Fruit fly (Drosophila melanogaster): ENCODE measurements around the gene Ttc26.

The Ttc26 gene

dm6 chr3R:15816276-15816675 lies 42.1 kb downstream of the Ttc26 start (continued):
- TF ChIP-seq Gug (GFP tag; IDR thresholded peaks at IDR 0.05) (peak; percentile 49), OdsH (GFP tag; optimal IDR thresholded peaks at IDR 0.05) (peak; percentile 47), cyc (GFP tag; optimal IDR thresholded peaks at IDR 0.05) (peak; percentile 32), Smox (GFP tag; optimal IDR thresholded peaks at IDR 0.05) (peak; percentile 24), CG11294 (GFP tag; IDR thresholded peaks at IDR 0.05) (no peak), Hr39 (GFP tag; optimal IDR thresholded peaks at IDR 0.05) (peak; percentile 50), Lpt (GFP tag; optimal IDR thresholded peaks at IDR 0.05) (no peak), CG10669 (GFP tag; optimal IDR thresholded peaks at IDR 0.05) (no peak), CG16779 (tag; optimal IDR thresholded peaks at IDR 0.05) (no peak), CG8632 (GFP tag; optimal IDR thresholded peaks at IDR 0.05) (no peak), CG15336 (GFP tag; IDR thresholded peaks at IDR 0.05) (peak; percentile 44), salr (GFP tag; optimal IDR thresholded peaks at IDR 0.05) (no peak), fkh (GFP tag; optimal IDR thresholded peaks at IDR 0.05) (no peak), vri (GFP tag; optimal IDR thresholded peaks at IDR 0.05) (no peak)

DNA sequence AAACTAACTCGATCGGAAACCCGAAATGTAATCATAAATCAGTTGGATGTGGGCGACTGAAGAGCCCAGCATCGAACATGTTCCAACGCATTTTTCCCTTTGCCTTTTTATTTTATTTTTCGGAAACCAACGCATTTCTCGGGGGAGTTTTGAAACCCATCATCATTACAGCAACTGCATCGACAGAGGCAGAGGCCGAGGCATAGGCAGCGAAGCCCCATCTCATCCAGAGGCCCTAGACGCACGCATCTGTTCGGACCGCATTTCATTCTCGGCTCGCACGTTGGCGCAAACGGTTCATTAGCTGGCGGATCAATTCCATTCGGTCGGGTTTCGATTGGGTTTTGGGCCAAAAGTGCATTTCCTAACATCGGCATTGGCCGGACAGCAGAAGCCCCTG lies 51.3 kb downstream of the Ttc26 start, which contains the start of gene CG4576:
Gene CG4576, plus strand, starts transcription at position 227 of the 400 bp plus-strand sequence.
- TF ChIP-seq Eip78C (GFP tag), result peak; percentile 32
- TF ChIP-seq ss (GFP tag; optimal IDR thresholded peaks at IDR 0.05), result peak in 1 of 2 experiments; percentile 18
- TF ChIP-seq CG6808 (GFP tag; optimal IDR thresholded peaks at IDR 0.05), result peak; percentile 37
- TF ChIP-seq dsx (GFP tag; optimal IDR thresholded peaks at IDR 0.05; ENCODE audit: poor library complexity, severe bottlenecking), result no peak

All from whole organism, prepupa.